Fruit fly (Drosophila melanogaster) whole organism, embryonic: ENCODE data around the gene CG43679.

Experiments used
- Abd-B ChIP-seq: fragments of 200-800 bp; sonication (Bioruptor generic); optimal IDR thresholded peaks from 2 replicates; lab custom pipeline; 2018; ENCODE audit warnings: missing biosample characterization, mild to moderate bottlenecking, missing genetic modification characterization, moderate library complexity
- Aef1 ChIP-seq: fragments of 200-800 bp; sonication (Bioruptor generic); IDR thresholded peaks from 3 replicates; pipeline ENCODE4 v1.3.6; 2022; ENCODE audit warnings: missing biosample characterization, missing genetic modification characterization
- CG10147 ChIP-seq: fragments of 200-800 bp; sonication (Bioruptor generic); optimal IDR thresholded peaks from 2 replicates; lab custom pipeline; 2019; ENCODE audit warnings: missing biosample characterization, mild to moderate bottlenecking, missing genetic modification characterization, moderate library complexity
- CG11560 ChIP-seq: fragments of 200-800 bp; sonication (Bioruptor generic); IDR thresholded peaks from 3 replicates; pipeline ENCODE4 v1.3.6; 2022; ENCODE audit warnings: missing biosample characterization, missing genetic modification characterization
- CG12219 ChIP-seq: fragments of 200-800 bp; sonication (Bioruptor generic); optimal IDR thresholded peaks from 3 replicates; lab custom pipeline; 2018; ENCODE audit warnings: missing biosample characterization, mild to moderate bottlenecking, missing genetic modification characterization
- CG13894 ChIP-seq: fragments of 200-800 bp; sonication (Bioruptor generic); optimal IDR thresholded peaks from 3 replicates; lab custom pipeline; 2018; ENCODE audit warnings: missing biosample characterization, mild to moderate bottlenecking, missing genetic modification characterization, moderate library complexity
- CG14860 ChIP-seq: fragments of 200-800 bp; sonication (Bioruptor generic); IDR thresholded peaks from 3 replicates; pipeline ENCODE4 v1.3.6; 2022; ENCODE audit warnings: missing biosample characterization, missing genetic modification characterization; ENCODE audit not compliant: partially characterized antibody
- CG15479 ChIP-seq: fragments of 200-800 bp; sonication (Bioruptor generic); optimal IDR thresholded peaks from 3 replicates; lab custom pipeline; 2019; ENCODE audit warnings: missing biosample characterization, mild to moderate bottlenecking, missing genetic modification characterization, moderate library complexity
- CG1603 ChIP-seq: fragments of 200-800 bp; sonication (Bioruptor generic); optimal IDR thresholded peaks from 2 replicates; lab custom pipeline; 2019; ENCODE audit warnings: missing biosample characterization, mild to moderate bottlenecking, missing genetic modification characterization, moderate library complexity
- CG17385 ChIP-seq: fragments of 200-800 bp; sonication (Bioruptor generic); optimal IDR thresholded peaks from 3 replicates; lab custom pipeline; 2018; ENCODE audit warnings: missing biosample characterization, mild to moderate bottlenecking, missing genetic modification characterization
- CG17829 ChIP-seq: fragments of 200-800 bp; optimal IDR thresholded peaks from 2 replicates; lab custom pipeline; 2019; ENCODE audit warnings: missing biosample characterization, mild to moderate bottlenecking, missing genetic modification characterization, moderate library complexity
- CG18599 ChIP-seq: fragments of 200-800 bp; sonication (Bioruptor generic); optimal IDR thresholded peaks from 3 replicates; lab custom pipeline; 2017; ENCODE audit warnings: missing biosample characterization, missing genetic modification characterization, mild to moderate bottlenecking, moderate library complexity, missing genetic modification reagents
- CG2199 ChIP-seq: fragments of 200-800 bp; sonication (Bioruptor generic); IDR thresholded peaks from 3 replicates; pipeline ENCODE4 v1.3.6; 2022; ENCODE audit warnings: missing biosample characterization, missing genetic modification characterization
- CG34376 ChIP-seq: fragments of 200-800 bp; sonication (Bioruptor generic); optimal IDR thresholded peaks from 2 replicates; lab custom pipeline; 2018; ENCODE audit warnings: missing biosample characterization, mild to moderate bottlenecking, missing genetic modification characterization
- CG7963 ChIP-seq: fragments of 200-800 bp; sonication (Bioruptor generic); IDR thresholded peaks from 3 replicates; pipeline ENCODE4 v1.3.6; 2022; ENCODE audit warnings: missing biosample characterization, missing genetic modification characterization; ENCODE audit not compliant: partially characterized antibody
- CG9876 ChIP-seq: fragments of 200-800 bp; sonication (Bioruptor generic); optimal IDR thresholded peaks from 2 replicates; lab custom pipeline; 2016; ENCODE audit warnings: missing biosample characterization, missing genetic modification characterization
- D ChIP-seq, 2 experiments: fragments of 200-800 bp in 1 of 2; fragments of >200 bp in 1 of 2; sonication (Bioruptor generic) in 1 of 2; optimal IDR thresholded peaks; 2 replicates in 1 of 2; 3 replicates in 1 of 2; lab custom pipeline; 2017; ENCODE audit warnings: mild to moderate bottlenecking in 1 of 2, missing biosample characterization in 1 of 2, missing genetic modification characterization in 1 of 2, missing genetic modification reagents in 1 of 2
- Dbx ChIP-seq: fragments of 200-800 bp; sonication (Bioruptor generic); IDR thresholded peaks from 3 replicates; pipeline ENCODE4 v1.3.6; 2022; ENCODE audit warnings: missing biosample characterization, missing genetic modification characterization
- Dfd ChIP-seq, 2 experiments: fragments of >200 bp; optimal IDR thresholded peaks; 2 replicates each; lab custom pipeline; 2017; ENCODE audit warnings: missing biosample characterization in 2 of 2, missing genetic modification characterization in 2 of 2
- Hr51 ChIP-seq, 2 experiments: fragments of 200-800 bp; sonication (Bioruptor generic); optimal IDR thresholded peaks; 2 replicates in 1 of 2; 3 replicates in 1 of 2; lab custom pipeline; 2016 to 2018; ENCODE audit warnings: missing biosample characterization in 2 of 2, missing genetic modification characterization in 2 of 2, mild to moderate bottlenecking in 1 of 2, moderate library complexity in 1 of 2
- Hsf ChIP-seq: fragments of 200-800 bp; sonication (Bioruptor generic); optimal IDR thresholded peaks from 3 replicates; lab custom pipeline; 2016; ENCODE audit warnings: missing biosample characterization, missing genetic modification characterization
- Myb ChIP-seq: fragments of 200-800 bp; sonication (Bioruptor generic); optimal IDR thresholded peaks from 2 replicates; lab custom pipeline; 2016; ENCODE audit warnings: missing biosample characterization, missing genetic modification characterization
- NC2α ChIP-seq: fragments of 200-800 bp; sonication (Bioruptor generic); optimal IDR thresholded peaks from 2 replicates; lab custom pipeline; 2016; ENCODE audit warnings: missing biosample characterization, missing genetic modification characterization
- Nf-YB ChIP-seq: fragments of 200-800 bp; sonication (Bioruptor generic); optimal IDR thresholded peaks from 3 replicates; lab custom pipeline; 2019; ENCODE audit warnings: missing biosample characterization, mild to moderate bottlenecking, missing genetic modification characterization, moderate library complexity
- amos ChIP-seq: fragments of 200-800 bp; sonication (Bioruptor generic); IDR thresholded peaks from 2 replicates; pipeline ENCODE4 v1.3.6; 2022; ENCODE audit warnings: missing biosample characterization, missing genetic modification characterization; ENCODE audit not compliant: partially characterized antibody
- ara ChIP-seq: fragments of 200-800 bp; sonication (Bioruptor generic); IDR thresholded peaks from 2 replicates; pipeline ENCODE4 v1.3.6; 2022; ENCODE audit warnings: missing biosample characterization, missing genetic modification characterization
- ash1 ChIP-seq: fragments of 200-800 bp; sonication (Bioruptor generic); optimal IDR thresholded peaks from 2 replicates; lab custom pipeline; 2018; ENCODE audit warnings: missing biosample characterization, mild to moderate bottlenecking, missing genetic modification characterization
- az2 ChIP-seq: fragments of 200-800 bp; sonication (Bioruptor generic); optimal IDR thresholded peaks from 3 replicates; lab custom pipeline; 2016; ENCODE audit warnings: missing biosample characterization, missing genetic modification characterization
- crp ChIP-seq, 2 experiments: fragments of 200-800 bp; sonication (Bioruptor generic); optimal IDR thresholded peaks; 2 replicates in 1 of 2; 3 replicates in 1 of 2; lab custom pipeline; 2017; ENCODE audit warnings: missing biosample characterization in 2 of 2, missing genetic modification characterization in 2 of 2, mild to moderate bottlenecking in 1 of 2, moderate library complexity in 1 of 2
- exex ChIP-seq: fragments of 200-800 bp; sonication (Bioruptor generic); optimal IDR thresholded peaks from 4 replicates; lab custom pipeline; 2018; ENCODE audit warnings: missing biosample characterization, mild to moderate bottlenecking, missing genetic modification characterization, moderate library complexity
- eyg ChIP-seq: fragments of 200-800 bp; sonication (Bioruptor generic); optimal IDR thresholded peaks from 3 replicates; lab custom pipeline; 2016; ENCODE audit warnings: missing biosample characterization, missing genetic modification characterization
- grau ChIP-seq: fragments of 200-800 bp; optimal IDR thresholded peaks from 3 replicates; lab custom pipeline; 2019; ENCODE audit warnings: missing biosample characterization, mild to moderate bottlenecking, missing genetic modification characterization, moderate library complexity
- gsb-n ChIP-seq: fragments of 200-800 bp; sonication (Bioruptor generic); optimal IDR thresholded peaks from 3 replicates; lab custom pipeline; 2018; ENCODE audit warnings: missing biosample characterization, mild to moderate bottlenecking, missing genetic modification characterization
- hb ChIP-seq: fragments of 200-800 bp; sonication (Bioruptor generic); IDR thresholded peaks from 3 replicates; pipeline ENCODE4 v1.3.6; 2022; ENCODE audit warnings: missing biosample characterization, missing genetic modification characterization; ENCODE audit not compliant: partially characterized antibody
- kah ChIP-seq: fragments of 200-800 bp; sonication (Bioruptor generic); optimal IDR thresholded peaks from 2 replicates; lab custom pipeline; 2018; ENCODE audit warnings: missing biosample characterization, mild to moderate bottlenecking, missing genetic modification characterization
- kni ChIP-seq: fragments of 200-800 bp; sonication (Bioruptor generic); optimal IDR thresholded peaks from 3 replicates; lab custom pipeline; 2017; ENCODE audit warnings: mild to moderate bottlenecking, missing biosample characterization, missing genetic modification reagents, missing genetic modification characterization
- nerfin-1 ChIP-seq: fragments of 200-800 bp; sonication (Bioruptor generic); optimal IDR thresholded peaks from 3 replicates; lab custom pipeline; 2019; ENCODE audit warnings: missing biosample characterization, mild to moderate bottlenecking, missing genetic modification characterization, moderate library complexity
- nerfin-2 ChIP-seq: fragments of 200-800 bp; sonication (Bioruptor generic); IDR thresholded peaks from 2 replicates; pipeline ENCODE4 v1.3.6; 2022; ENCODE audit warnings: missing biosample characterization, missing genetic modification characterization; ENCODE audit not compliant: partially characterized antibody
- phol ChIP-seq: fragments of 200-800 bp; sonication (Bioruptor generic); optimal IDR thresholded peaks from 3 replicates; lab custom pipeline; 2018; ENCODE audit warnings: missing biosample characterization, mild to moderate bottlenecking, missing genetic modification characterization, moderate library complexity
- pros ChIP-seq: fragments of 200-800 bp; sonication (Bioruptor generic); optimal IDR thresholded peaks from 3 replicates; lab custom pipeline; 2019; ENCODE audit warnings: missing biosample characterization, mild to moderate bottlenecking, missing genetic modification characterization, moderate library complexity
- rib ChIP-seq: fragments of 200-800 bp; sonication (Bioruptor generic); IDR thresholded peaks from 2 replicates; pipeline ENCODE4 v1.3.6; 2022; ENCODE audit warnings: missing biosample characterization, missing genetic modification characterization
- sens ChIP-seq: fragments of 200-800 bp; sonication (Bioruptor generic); peaks from one replicate; lab custom pipeline; 2016; ENCODE audit warnings: missing biosample characterization, missing genetic modification characterization
- slbo ChIP-seq: fragments of 200-800 bp; sonication (Bioruptor generic); IDR thresholded peaks from 2 replicates; pipeline ENCODE4 v1.3.6; 2022; ENCODE audit warnings: missing biosample characterization, missing genetic modification characterization
- stwl ChIP-seq: fragments of 200-800 bp; sonication (Bioruptor generic); optimal IDR thresholded peaks from 3 replicates; lab custom pipeline; 2018; ENCODE audit warnings: missing biosample characterization, mild to moderate bottlenecking, missing genetic modification characterization, moderate library complexity
- twi ChIP-seq: fragments of 200-800 bp; optimal IDR thresholded peaks from 2 replicates; lab custom pipeline; 2019; ENCODE audit warnings: missing biosample characterization, mild to moderate bottlenecking, missing genetic modification characterization, moderate library complexity
- zen ChIP-seq: fragments of 200-800 bp; sonication (Bioruptor generic); optimal IDR thresholded peaks from 3 replicates; lab custom pipeline; 2018; ENCODE audit warnings: missing biosample characterization, mild to moderate bottlenecking, missing genetic modification characterization, moderate library complexity
- zen2 ChIP-seq: fragments of 200-800 bp; sonication (Bioruptor generic); IDR thresholded peaks from 3 replicates; pipeline ENCODE4 v1.3.6; 2022; ENCODE audit warnings: missing biosample characterization, missing genetic modification characterization; ENCODE audit not compliant: partially characterized antibody

The CG43679 gene

DNA sequence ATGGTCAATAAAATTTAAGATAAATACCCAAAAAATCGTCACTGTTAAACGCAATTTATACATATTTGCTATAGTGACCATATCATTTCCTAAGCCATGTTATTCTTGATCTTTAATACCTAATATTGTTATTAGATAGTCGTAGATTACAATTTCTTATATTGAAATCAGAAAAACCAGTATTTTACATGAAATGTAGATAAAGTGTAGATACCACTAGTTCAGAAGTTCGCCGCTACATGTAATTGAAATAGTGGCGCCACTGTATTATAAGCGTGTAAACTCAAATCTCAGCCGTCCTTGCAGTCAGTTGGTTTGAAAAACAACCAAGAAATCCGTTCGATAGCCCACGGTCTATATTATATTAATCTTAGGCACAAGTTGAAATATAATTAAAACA lies 3.1 kb downstream of the CG43679 start (continued):
- TF ChIP-seq nerfin-2 = no peak
- TF ChIP-seq CG2199 (GFP tag; lab: Robert Waterston, UW) = peak; percentile 65; the same call in 2 of the 3 replicates
- 0 out of 2 replicates have a peak, but pooled peaks have one; percentile 5 for TF ChIP-seq ara
- peak; percentile 11 for TF ChIP-seq grau (tag; lab: Kevin White, UChicago)
- peak; percentile 39 for TF ChIP-seq Myb
- peak; percentile 84 for TF ChIP-seq sens (GFP tag; lab: Kevin White, UChicago)
- no peak for TF ChIP-seq twi (tag; lab: Kevin White, UChicago)
- TF ChIP-seq Hr51 (GFP tag; optimal IDR thresholded peaks at IDR 0.05; lab: Kevin White, UChicago) = peak in 1 of 2 experiments; percentile 14
- peak; percentile 43 for TF ChIP-seq zen
- peak; percentile 2 for TF ChIP-seq CG17829
- no peak for TF ChIP-seq Abd-B (GFP tag; lab: Kevin White, UChicago)
- peak; percentile 73 for TF ChIP-seq amos (GFP tag; lab: Robert Waterston, UW)
- no peak for TF ChIP-seq rib (GFP tag; lab: Robert Waterston, UW)
- TF ChIP-seq stwl (tag; lab: Kevin White, UChicago) = peak; percentile 57
- no peak for TF ChIP-seq CG12219 (GFP tag; lab: Kevin White, UChicago)
- TF ChIP-seq CG7963 (GFP tag; lab: Robert Waterston, UW) = peak; percentile 62; the same call in 1 of the 3 replicates
- peak; percentile 28 for TF ChIP-seq Hsf
- peak; percentile 15 for TF ChIP-seq CG1603 (tag; lab: Kevin White, UChicago)
- TF ChIP-seq slbo (GFP tag; lab: Robert Waterston, UW) = peak; percentile 23; the same call in 1 of the 2 replicates
- TF ChIP-seq CG10147 (GFP tag; lab: Kevin White, UChicago) = no peak
- no peak for TF ChIP-seq Dbx (GFP tag; lab: Robert Waterston, UW)
- no peak for TF ChIP-seq NC2α
- peak; percentile 7 for TF ChIP-seq az2
- no peak for TF ChIP-seq CG34376

DNA sequence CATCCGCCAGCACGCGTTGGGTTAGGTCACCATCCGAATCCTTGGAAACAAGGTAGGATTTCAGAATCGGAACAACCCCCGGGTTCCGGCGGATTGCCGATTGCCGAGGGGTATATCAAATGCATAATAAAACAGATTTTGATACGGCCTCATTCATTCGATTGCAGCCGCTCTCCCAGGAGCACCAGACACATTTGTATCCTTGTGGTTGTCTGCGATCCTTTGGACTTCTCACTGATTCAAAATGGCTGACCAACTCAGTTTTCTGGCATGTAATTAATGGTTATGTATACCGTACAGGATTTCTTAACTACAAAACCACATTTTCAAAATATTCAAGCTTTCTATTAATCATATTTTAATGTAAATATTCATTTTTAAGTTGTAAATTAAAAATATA lies 3.6 kb downstream of the CG43679 start:
- peak; percentile 56 for TF ChIP-seq gsb-n (tag; lab: Kevin White, UChicago)
- TF ChIP-seq Nf-YB (GFP tag; lab: Kevin White, UChicago) = peak; percentile 45
- TF ChIP-seq nerfin-1 (tag; lab: Kevin White, UChicago) = peak; percentile 28
- peak; percentile 31 for TF ChIP-seq kni (GFP tag; lab: Kevin White, UChicago)
- TF ChIP-seq pros (GFP tag; lab: Kevin White, UChicago) = peak; percentile 91
- TF ChIP-seq phol (tag; lab: Kevin White, UChicago) = peak; percentile 3
- no peak for TF ChIP-seq crp (GFP tag; optimal IDR thresholded peaks at IDR 0.05; lab: Kevin White, UChicago)
- TF ChIP-seq CG17385 (GFP tag; lab: Kevin White, UChicago) = no peak

DNA sequence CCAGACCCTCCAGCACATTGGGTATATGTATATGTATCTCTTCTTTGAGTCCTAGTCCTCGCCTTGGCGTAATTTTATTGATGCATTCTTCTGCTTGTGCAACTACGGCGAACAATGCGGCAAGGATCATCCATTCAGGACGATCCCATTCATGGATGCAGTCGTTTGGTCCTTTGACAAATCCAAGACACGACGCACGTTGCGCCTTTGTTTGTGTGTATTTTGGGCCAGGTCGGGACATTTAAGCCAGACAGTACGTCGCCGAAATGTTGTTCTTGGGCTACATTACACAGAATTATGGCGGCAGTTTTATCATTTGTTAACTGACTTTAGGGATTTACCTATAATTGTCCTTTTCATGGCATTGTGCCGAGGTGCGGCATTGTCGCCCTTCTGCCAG lies 6.1 kb downstream of the CG43679 start:
- TF ChIP-seq ash1 (no peak), kah (no peak), D (optimal IDR thresholded peaks at IDR 0.05; lab: Kevin White, UChicago) (peak; percentile 98), D (GFP tag; optimal IDR thresholded peaks at IDR 0.05; lab: Kevin White, UChicago) (no peak), hb (0 out of 3 replicates have a peak, but pooled peaks have one; percentile 52), CG14860 (no peak), CG17385 (GFP tag; lab: Kevin White, UChicago) (no peak), CG18599 (no peak), Aef1 (GFP tag; lab: Robert Waterston, UW) (no peak), CG15479 (peak; percentile 73), zen2 (no peak), exex (tag; lab: Kevin White, UChicago) (no peak), CG9876 (no peak), CG13894 (no peak), stwl (tag; lab: Kevin White, UChicago) (no peak), eyg (GFP tag; lab: Kevin White, UChicago) (no peak), Dfd (GFP tag; optimal IDR thresholded peaks at IDR 0.05; lab: Kevin White, UChicago) (no peak), CG11560 (tag; lab: Robert Waterston, UW) (no peak)
